Worm (Caenorhabditis elegans): ENCODE data around the gene frm-2.

frm-2 gene

ce11 chrIII:5938790-5939452 is 43.0 kb downstream of the frm-2 start:
- no peak for TF ChIP-seq sea-2 (GFP tag; optimal IDR thresholded peaks at IDR 0.05)
- peak; percentile 61 for TF ChIP-seq pqm-1 (tag; optimal IDR thresholded peaks at IDR 0.05)
- TF ChIP-seq zag-1 (tag; optimal IDR thresholded peaks at IDR 0.05), result no peak
- TF ChIP-seq tbx-2 (tag; optimal IDR thresholded peaks at IDR 0.05), result no peak
- TF ChIP-seq pha-4 (tag; optimal IDR thresholded peaks at IDR 0.05), result peak; percentile 57
- no peak for TF ChIP-seq skn-1 (tag; optimal IDR thresholded peaks at IDR 0.05)
- no peak for TF ChIP-seq jun-1 (tag; optimal IDR thresholded peaks at IDR 0.05)
- peak; percentile 69 for TF ChIP-seq elt-2 (tag; optimal IDR thresholded peaks at IDR 0.05)
- TF ChIP-seq nhr-12 (tag; optimal IDR thresholded peaks at IDR 0.05), result no peak
- peak; percentile 13 for TF ChIP-seq lin-39 (tag; optimal IDR thresholded peaks at IDR 0.05)

ce11 chrIII:5938013-5938412 is 43.9 kb downstream of the frm-2 start:
- TF ChIP-seq R02D3.7 (tag; optimal IDR thresholded peaks at IDR 0.05) (no peak), sea-2 (GFP tag; optimal IDR thresholded peaks at IDR 0.05) (no peak), daf-12 (tag; optimal IDR thresholded peaks at IDR 0.05) (no peak), fos-1 (tag; optimal IDR thresholded peaks at IDR 0.05) (peak; percentile 55), elt-1 (tag; optimal IDR thresholded peaks at IDR 0.05) (peak; percentile 97), nhr-67 (tag; optimal IDR thresholded peaks at IDR 0.05) (no peak), nfya-1 (tag; optimal IDR thresholded peaks at IDR 0.05; ENCODE audit: insufficient read depth) (peak; percentile 83), unc-39 (tag; optimal IDR thresholded peaks at IDR 0.05) (no peak), ZK546.5 (tag; optimal IDR thresholded peaks at IDR 0.05) (no peak), unc-62 (GFP tag; optimal IDR thresholded peaks at IDR 0.05) (peak; percentile 93), ztf-11 (tag; optimal IDR thresholded peaks at IDR 0.05) (no peak), nhr-237 (tag; optimal IDR thresholded peaks at IDR 0.05) (no peak), nhr-43 (tag; optimal IDR thresholded peaks at IDR 0.05; ENCODE audit: poor library complexity, severe bottlenecking) (peak; percentile 78), ceh-28 (tag; optimal IDR thresholded peaks at IDR 0.05) (peak; percentile 72), nhr-23 (tag; optimal IDR thresholded peaks at IDR 0.05) (peak; percentile 95), skn-1 (tag; optimal IDR thresholded peaks at IDR 0.05) (peak; percentile 62), elt-3 (tag; optimal IDR thresholded peaks at IDR 0.05) (peak in 1 of 3 experiments; percentile 52), jun-1 (tag; optimal IDR thresholded peaks at IDR 0.05) (peak; percentile 21), elt-2 (tag; optimal IDR thresholded peaks at IDR 0.05) (peak; percentile 50), nhr-76 (tag; optimal IDR thresholded peaks at IDR 0.05) (no peak), zag-1 (tag; optimal IDR thresholded peaks at IDR 0.05) (no peak), lin-15B (tag; optimal IDR thresholded peaks at IDR 0.05) (no peak), ceh-82 (tag; optimal IDR thresholded peaks at IDR 0.05) (no peak), ceh-16 (tag; optimal IDR thresholded peaks at IDR 0.05) (peak; percentile 32), snpc-4 (tag; optimal IDR thresholded peaks at IDR 0.05) (peak; percentile 40), fkh-10 (GFP tag; optimal IDR thresholded peaks at IDR 0.05) (no peak), nhr-11 (tag; optimal IDR thresholded peaks at IDR 0.05) (no peak), nhr-25 (tag; optimal IDR thresholded peaks at IDR 0.05) (peak; percentile 95), mdl-1 (tag; optimal IDR thresholded peaks at IDR 0.05) (peak; percentile 23), nhr-77 (tag; optimal IDR thresholded peaks at IDR 0.05) (no peak), pha-4 (tag; optimal IDR thresholded peaks at IDR 0.05) (peak; percentile 52), egl-27 (tag; optimal IDR thresholded peaks at IDR 0.05) (peak; percentile 73), fkh-2 (tag; optimal IDR thresholded peaks at IDR 0.05) (no peak), lin-39 (tag; optimal IDR thresholded peaks at IDR 0.05) (peak; percentile 96), lsy-12 (tag; optimal IDR thresholded peaks at IDR 0.05) (no peak), pqm-1 (tag; optimal IDR thresholded peaks at IDR 0.05) (no peak), nhr-28 (tag; optimal IDR thresholded peaks at IDR 0.05) (no peak), hmg-11 (tag; optimal IDR thresholded peaks at IDR 0.05) (peak; percentile 6), tbx-2 (tag; optimal IDR thresholded peaks at IDR 0.05) (peak; percentile 38), ztf-4 (tag; optimal IDR thresholded peaks at IDR 0.05) (peak; percentile 14), aly-2 (tag; optimal IDR thresholded peaks at IDR 0.05) (no peak), mml-1 (tag; optimal IDR thresholded peaks at IDR 0.05) (no peak), nhr-12 (tag; optimal IDR thresholded peaks at IDR 0.05) (no peak), ceh-9 (tag; optimal IDR thresholded peaks at IDR 0.05) (no peak), ama-1 (optimal IDR thresholded peaks at IDR 0.05) (peak; percentile 15), egl-5 (tag; optimal IDR thresholded peaks at IDR 0.05) (peak; percentile 38), eor-1 (tag; optimal IDR thresholded peaks at IDR 0.05) (peak in 1 of 2 experiments; percentile 54)
